Worm (Caenorhabditis elegans) whole organism, L1 larva: ENCODE measurements around the gene pdi-1.

Experiments
- C16A3.4 ChIP-seq: fragments of 150-350 bp; optimal IDR thresholded peaks from 2 replicates; lab custom pipeline; 2014; ENCODE audit warnings: missing biosample characterization, missing genetic modification characterization
- F16B12.6 ChIP-seq: fragments of 150-350 bp; optimal IDR thresholded peaks from 2 replicates; lab custom pipeline; 2014; ENCODE audit warnings: missing biosample characterization, missing genetic modification characterization
- Y116A8C.19 ChIP-seq: sonication (generic microtip); optimal IDR thresholded peaks from 2 replicates; lab custom pipeline; 2016; ENCODE audit warnings: missing compliant biosample characterization, missing genetic modification characterization, borderline replicate concordance
- alr-1 ChIP-seq: fragments of 200-800 bp; sonication (Bioruptor generic); optimal IDR thresholded peaks from 2 replicates; lab custom pipeline; 2018; ENCODE audit warnings: borderline replicate concordance, mild to moderate bottlenecking, missing genetic modification characterization, missing compliant biosample characterization
- aly-2 ChIP-seq: fragments of 150-350 bp; optimal IDR thresholded peaks from 2 replicates; lab custom pipeline; 2014; ENCODE audit warnings: missing biosample characterization, missing genetic modification characterization
- ama-1 ChIP-seq: fragments of 150-350 bp; optimal IDR thresholded peaks from 2 replicates; lab custom pipeline; 2014
- blmp-1 ChIP-seq: fragments of 150-350 bp; optimal IDR thresholded peaks from 2 replicates; lab custom pipeline; 2014; ENCODE audit warnings: missing biosample characterization, missing genetic modification characterization
- ceh-63 ChIP-seq: fragments of 200-800 bp; sonication (Bioruptor generic); optimal IDR thresholded peaks from 2 replicates; lab custom pipeline; 2018; ENCODE audit warnings: mild to moderate bottlenecking, missing genetic modification characterization, missing compliant biosample characterization
- ceh-88 ChIP-seq: fragments of 200-800 bp; sonication (Bioruptor generic); IDR thresholded peaks from 2 replicates; pipeline ENCODE4 v1.3.6; 2022; ENCODE audit warnings: missing genetic modification characterization, missing compliant biosample characterization
- ces-1 ChIP-seq: fragments of 150-350 bp; optimal IDR thresholded peaks from 2 replicates; lab custom pipeline; 2014; ENCODE audit warnings: missing biosample characterization, missing genetic modification reagents, missing genetic modification characterization
- dpl-1 ChIP-seq, 3 experiments: fragments of 150-350 bp in 2 of 3; sonication (generic microtip) in 1 of 3; optimal IDR thresholded peaks; 2 replicates each; lab custom pipeline; 2014 to 2017; ENCODE audit warnings: missing biosample characterization in 3 of 3, missing genetic modification characterization in 3 of 3, missing genetic modification reagents in 3 of 3
- efl-1 ChIP-seq, 4 experiments: fragments of 150-350 bp; optimal IDR thresholded peaks in 3 of 4; peaks in 1 of 4; 1 replicate in 1 of 4; 2 replicates in 3 of 4; lab custom pipeline; 2014; ENCODE audit warnings: missing biosample characterization in 2 of 4, missing genetic modification characterization in 2 of 4, missing genetic modification reagents in 2 of 4
- efl-3 ChIP-seq: fragments of 200-800 bp; sonication (Bioruptor generic); optimal IDR thresholded peaks from 2 replicates; lab custom pipeline; 2018; ENCODE audit warnings: mild to moderate bottlenecking, missing genetic modification characterization, missing compliant biosample characterization
- egl-13 ChIP-seq: sonication (generic microtip); optimal IDR thresholded peaks from 2 replicates; lab custom pipeline; 2016; ENCODE audit warnings: missing genotype, missing genetic modification reagents, missing genetic modification characterization, missing compliant biosample characterization
- elt-2 ChIP-seq: sonication (generic microtip); optimal IDR thresholded peaks from 2 replicates; lab custom pipeline; 2016; ENCODE audit warnings: missing genetic modification characterization, mild to moderate bottlenecking, inconsistent platforms, missing compliant biosample characterization, missing genetic modification reagents
- fkh-8 ChIP-seq: sonication (generic microtip); optimal IDR thresholded peaks from 2 replicates; lab custom pipeline; 2016; ENCODE audit warnings: mild to moderate bottlenecking, missing genetic modification characterization, missing compliant biosample characterization
- hlh-17 ChIP-seq: fragments of 200-800 bp; sonication (Bioruptor generic); optimal IDR thresholded peaks from 2 replicates; lab custom pipeline; 2018; ENCODE audit warnings: missing genetic modification characterization, mild to moderate bottlenecking, missing compliant biosample characterization, moderate library complexity, borderline replicate concordance
- hpl-2 ChIP-seq: fragments of 150-350 bp; optimal IDR thresholded peaks from 2 replicates; lab custom pipeline; 2014; ENCODE audit warnings: missing biosample characterization, missing genetic modification reagents, missing genetic modification characterization
- irx-1 ChIP-seq: sonication (generic microtip); optimal IDR thresholded peaks from 2 replicates; lab custom pipeline; 2016; ENCODE audit warnings: missing genetic modification characterization, missing compliant biosample characterization
- lin-13 ChIP-seq: fragments of 150-350 bp; optimal IDR thresholded peaks from 2 replicates; lab custom pipeline; 2014; ENCODE audit warnings: missing biosample characterization, missing genetic modification reagents, missing genetic modification characterization
- lin-14 ChIP-seq: fragments of 200-800 bp; sonication (Bioruptor generic); optimal IDR thresholded peaks from 2 replicates; lab custom pipeline; 2018; ENCODE audit warnings: mild to moderate bottlenecking, missing genetic modification characterization, moderate library complexity, missing compliant biosample characterization
- lin-39 ChIP-seq: fragments of 150-350 bp; optimal IDR thresholded peaks from 2 replicates; lab custom pipeline; 2014; ENCODE audit warnings: missing biosample characterization, missing genetic modification reagents, missing genetic modification characterization
- mab-9 ChIP-seq: fragments of 200-800 bp; sonication (Bioruptor generic); IDR thresholded peaks from 2 replicates; pipeline ENCODE4 v1.3.6; 2022; ENCODE audit warnings: missing genetic modification reagents, missing genetic modification characterization, missing compliant biosample characterization
- nhr-11 ChIP-seq: fragments of 150-350 bp; optimal IDR thresholded peaks from 2 replicates; lab custom pipeline; 2014; ENCODE audit warnings: missing biosample characterization, missing genetic modification characterization
- nhr-19 ChIP-seq: fragments of 200-800 bp; sonication (Bioruptor generic); conservative IDR thresholded peaks from 2 replicates; pipeline ENCODE4 v1.3.6; 2022; ENCODE audit warnings: missing genetic modification characterization, missing compliant biosample characterization
- nhr-20 ChIP-seq: sonication (generic microtip); optimal IDR thresholded peaks from 2 replicates; lab custom pipeline; 2016; ENCODE audit warnings: mild to moderate bottlenecking, missing genetic modification characterization, missing compliant biosample characterization
- nhr-28 ChIP-seq: fragments of 150-350 bp; optimal IDR thresholded peaks from 2 replicates; lab custom pipeline; 2014; ENCODE audit warnings: missing biosample characterization, missing genetic modification characterization
- nhr-71 ChIP-seq: sonication (generic microtip); optimal IDR thresholded peaks from 2 replicates; lab custom pipeline; 2016; ENCODE audit warnings: mild to moderate bottlenecking, missing genetic modification characterization, moderate library complexity, missing compliant biosample characterization
- nhr-76 ChIP-seq: sonication (generic microtip); optimal IDR thresholded peaks from 2 replicates; lab custom pipeline; 2017; ENCODE audit warnings: missing biosample characterization, missing genetic modification characterization
- nhr-77 ChIP-seq: fragments of 150-350 bp; optimal IDR thresholded peaks from 2 replicates; lab custom pipeline; 2014; ENCODE audit warnings: missing biosample characterization, missing genetic modification characterization
- nhr-84 ChIP-seq: sonication (generic microtip); optimal IDR thresholded peaks from 2 replicates; lab custom pipeline; 2017; ENCODE audit warnings: missing biosample characterization, missing genetic modification characterization
- nhr-85 ChIP-seq: sonication (generic microtip); peaks from one replicate; lab custom pipeline; 2016; ENCODE audit warnings: missing genetic modification characterization, inconsistent platforms, missing compliant biosample characterization
- nhr-90 ChIP-seq: sonication (generic microtip); optimal IDR thresholded peaks from 2 replicates; lab custom pipeline; 2016; ENCODE audit warnings: mild to moderate bottlenecking, missing genetic modification characterization, missing compliant biosample characterization; ENCODE audit not compliant: poor library complexity
- rnt-1 ChIP-seq: sonication (generic microtip); optimal IDR thresholded peaks from 2 replicates; lab custom pipeline; 2016; ENCODE audit warnings: mild to moderate bottlenecking, missing genetic modification characterization, moderate library complexity, missing compliant biosample characterization
- skn-1 ChIP-seq: fragments of 150-350 bp; optimal IDR thresholded peaks from 2 replicates; lab custom pipeline; 2014; ENCODE audit warnings: missing biosample characterization, missing genetic modification characterization
- sox-4 ChIP-seq: sonication (generic microtip); optimal IDR thresholded peaks from 2 replicates; lab custom pipeline; 2016; ENCODE audit warnings: missing genetic modification characterization, missing compliant biosample characterization
- sup-37 ChIP-seq: fragments of 200-800 bp; sonication (Bioruptor generic); optimal IDR thresholded peaks from 2 replicates; lab custom pipeline; 2018; ENCODE audit warnings: mild to moderate bottlenecking, missing genetic modification characterization, missing compliant biosample characterization
- unc-130 ChIP-seq: fragments of 150-350 bp; optimal IDR thresholded peaks from 2 replicates; lab custom pipeline; 2017; ENCODE audit warnings: missing biosample characterization, missing genetic modification characterization, inconsistent platforms
- unc-86 ChIP-seq: sonication (generic microtip); optimal IDR thresholded peaks from 2 replicates; lab custom pipeline; 2016; ENCODE audit warnings: missing genetic modification characterization, missing compliant biosample characterization
- vab-15 ChIP-seq: sonication (generic microtip); optimal IDR thresholded peaks from 2 replicates; lab custom pipeline; 2017; ENCODE audit warnings: missing genotype, mild to moderate bottlenecking, missing genetic modification characterization, missing compliant biosample characterization
- xbp-1 ChIP-seq: sonication (generic microtip); optimal IDR thresholded peaks from 2 replicates; lab custom pipeline; 2016; ENCODE audit warnings: missing genetic modification characterization, missing compliant biosample characterization
- ztf-11 ChIP-seq, 2 experiments: sonication (generic microtip); optimal IDR thresholded peaks; 2 replicates each; lab custom pipeline; 2016 to 2017; ENCODE audit warnings: missing genetic modification characterization in 2 of 2, missing biosample characterization in 1 of 2, missing compliant biosample characterization in 1 of 2
- ztf-4 ChIP-seq: fragments of 150-350 bp; optimal IDR thresholded peaks from 2 replicates; lab custom pipeline; 2014; ENCODE audit warnings: missing biosample characterization, missing genetic modification characterization

The pdi-1 gene

ce11 chrIII:3742090-3742489 lies 40.8 kb upstream of the pdi-1 start:
- TF ChIP-seq lin-39 (no peak), nhr-90 (tag; lab: Kevin White, UChicago) (no peak), Y116A8C.19 (tag; lab: Kevin White, UChicago) (no peak), ceh-63 (no peak), lin-13 (GFP tag; lab: Kevin White, UChicago) (no peak), sup-37 (GFP tag; lab: Kevin White, UChicago) (no peak), nhr-76 (tag; lab: Kevin White, UChicago) (no peak), F16B12.6 (tag; lab: Kevin White, UChicago) (no peak), nhr-77 (no peak), unc-86 (tag; lab: Kevin White, UChicago) (no peak), efl-3 (GFP tag; lab: Kevin White, UChicago) (no peak), nhr-84 (tag; lab: Kevin White, UChicago) (no peak), ztf-11 (tag; optimal IDR thresholded peaks at IDR 0.05; lab: Kevin White, UChicago) (no peak), mab-9 (GFP tag; lab: Robert Waterston, UW) (no peak), ces-1 (no peak), skn-1 (tag; lab: Kevin White, UChicago) (no peak), irx-1 (tag; lab: Kevin White, UChicago) (no peak)

DNA sequence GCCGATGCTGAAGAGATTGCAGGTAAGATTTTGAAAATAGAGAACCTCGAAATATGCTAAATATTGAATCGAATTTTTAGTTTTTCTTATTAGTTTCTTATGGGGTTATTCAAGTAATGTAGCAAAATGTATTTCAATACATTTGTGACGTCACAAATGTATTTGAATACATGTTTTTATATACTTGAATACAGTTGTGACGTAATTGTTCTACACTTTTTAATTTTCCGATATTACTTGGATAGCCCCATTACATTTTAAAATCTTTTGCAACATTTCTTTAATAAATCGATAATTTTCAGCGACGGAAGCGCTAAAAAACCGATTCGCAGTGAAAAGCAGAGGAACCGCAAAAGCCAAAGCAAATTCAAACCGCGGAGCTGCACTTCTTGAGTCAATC lies 37.1 kb upstream of the pdi-1 start:
- no peak for TF ChIP-seq nhr-11
- no peak for TF ChIP-seq nhr-19 (GFP tag; lab: Robert Waterston, UW)
- no peak for TF ChIP-seq F16B12.6 (tag; lab: Kevin White, UChicago)
- TF ChIP-seq ces-1 = no peak
- no peak for TF ChIP-seq ztf-4 (tag; lab: Kevin White, UChicago)
- TF ChIP-seq aly-2 = no peak
- no peak for TF ChIP-seq nhr-28
- no peak for TF ChIP-seq nhr-77
- TF ChIP-seq hpl-2 (GFP tag; lab: Kevin White, UChicago) = no peak
- TF ChIP-seq sox-4 (tag; lab: Kevin White, UChicago) = no peak
- no peak for TF ChIP-seq ceh-88 (GFP tag; lab: Robert Waterston, UW)
- TF ChIP-seq nhr-76 (tag; lab: Kevin White, UChicago) = no peak
- TF ChIP-seq elt-2 (tag; lab: Kevin White, UChicago) = no peak
- TF ChIP-seq nhr-20 = no peak
- TF ChIP-seq skn-1 (tag; lab: Kevin White, UChicago) = no peak

ce11 chrIII:3737742-3738141 lies 36.5 kb upstream of the pdi-1 start:
- no peak for TF ChIP-seq C16A3.4 (tag; lab: Kevin White, UChicago)
- TF ChIP-seq efl-1 (optimal IDR thresholded peaks at IDR 0.05; lab: Kevin White, UChicago) = no peak
- TF ChIP-seq efl-1 (GFP tag; optimal IDR thresholded peaks at IDR 0.05 in 1 of 2; lab: Kevin White, UChicago) = peak in 1 of 2 experiments; percentile 35

DNA sequence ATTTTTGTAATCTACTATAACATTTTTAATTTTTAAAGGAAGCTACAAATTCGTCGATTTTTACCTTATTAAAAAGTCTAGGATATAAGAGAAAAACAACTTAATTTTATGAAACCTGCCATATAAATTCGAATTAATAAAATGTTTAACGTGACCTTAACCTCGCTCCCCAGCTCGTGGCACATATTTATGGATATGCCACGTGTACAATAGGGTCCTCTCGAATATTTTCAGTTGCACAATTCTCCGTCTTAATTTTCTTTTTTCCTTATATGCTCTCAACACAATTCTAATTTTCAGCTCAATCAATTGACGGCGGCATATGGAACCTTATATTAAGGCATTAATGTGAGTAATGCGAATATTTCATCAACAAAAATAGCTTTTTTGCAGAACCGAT lies 35.0 kb upstream of the pdi-1 start, which contains the start of gene F34D10.4:
Gene F34D10.4 (plus strand): TSS at position 301 of the 400 bp plus-strand sequence.
- TF ChIP-seq C16A3.4 (tag; lab: Kevin White, UChicago) (no peak), egl-13 (tag; lab: Kevin White, UChicago) (no peak), hlh-17 (GFP tag; lab: Kevin White, UChicago) (no peak), nhr-76 (tag; lab: Kevin White, UChicago) (no peak), hpl-2 (GFP tag; lab: Kevin White, UChicago) (peak; percentile 30), ces-1 (no peak)

DNA sequence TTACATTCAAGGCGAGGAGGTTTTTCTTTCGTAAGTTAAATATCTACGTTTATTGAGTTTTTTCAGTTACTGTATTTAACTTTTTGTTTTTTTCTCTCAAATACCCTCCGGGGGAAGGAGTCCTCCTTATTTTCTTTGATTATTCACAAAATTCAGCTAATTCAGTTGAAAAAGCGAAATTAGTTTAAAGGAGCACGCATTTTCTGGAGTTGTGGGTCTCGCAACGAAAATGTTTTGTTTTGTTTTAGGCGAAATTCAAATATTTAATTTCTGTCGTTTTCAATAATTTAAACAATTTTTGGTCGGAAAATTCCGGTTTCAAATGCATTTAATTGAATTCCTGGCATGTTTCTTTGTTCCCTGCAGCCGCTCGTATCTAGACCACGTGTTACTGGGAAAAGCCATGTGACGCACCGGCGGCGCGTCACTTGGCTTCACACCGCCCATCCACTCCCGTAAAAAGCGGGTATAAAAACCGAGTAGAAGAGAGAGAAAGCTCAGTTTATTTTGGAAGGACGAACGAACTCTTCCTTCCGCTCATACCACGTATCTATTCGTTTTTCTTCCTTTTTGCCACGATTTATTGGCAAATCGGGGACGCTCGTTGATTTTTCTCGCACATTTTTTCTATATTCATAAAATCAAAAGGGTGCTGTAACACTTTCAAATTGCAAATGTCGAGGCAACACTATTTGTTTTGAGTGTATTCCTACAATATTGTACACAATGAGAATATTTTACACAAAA lies 34.4 kb upstream of the pdi-1 start:
- TF ChIP-seq Y116A8C.19 (tag; lab: Kevin White, UChicago) = no peak
- TF ChIP-seq nhr-71 (tag; lab: Kevin White, UChicago) = peak; percentile 58
- peak; percentile 74 for TF ChIP-seq ama-1 (lab: Kevin White, UChicago)
- no peak for TF ChIP-seq alr-1 (tag; lab: Kevin White, UChicago)
- no peak for TF ChIP-seq vab-15
- TF ChIP-seq unc-130 = peak; percentile 1
- TF ChIP-seq efl-1 (optimal IDR thresholded peaks at IDR 0.05; lab: Kevin White, UChicago) = peak; percentile 43 to 58
- peak in 1 of 2 experiments; percentile 75 for TF ChIP-seq efl-1 (GFP tag; optimal IDR thresholded peaks at IDR 0.05 in 1 of 2; lab: Kevin White, UChicago)
- TF ChIP-seq nhr-90 (tag; lab: Kevin White, UChicago) = no peak
- peak; percentile 33 for TF ChIP-seq fkh-8
- peak; percentile 76 for TF ChIP-seq lin-14 (GFP tag; lab: Kevin White, UChicago)
- peak; percentile 43 for TF ChIP-seq rnt-1
- peak in 1 of 3 experiments; percentile 39 for TF ChIP-seq dpl-1 (GFP tag; optimal IDR thresholded peaks at IDR 0.05; lab: Kevin White, UChicago)
- peak; percentile 4 for TF ChIP-seq nhr-20
- TF ChIP-seq xbp-1 (tag; lab: Kevin White, UChicago) = peak; percentile 18
- TF ChIP-seq blmp-1 (tag; lab: Kevin White, UChicago) = peak; percentile 27
- TF ChIP-seq nhr-85 (tag; lab: Kevin White, UChicago) = peak; percentile 55
